Fruit fly (Drosophila melanogaster): ENCODE measurements around the gene CG17472.

DNA sequence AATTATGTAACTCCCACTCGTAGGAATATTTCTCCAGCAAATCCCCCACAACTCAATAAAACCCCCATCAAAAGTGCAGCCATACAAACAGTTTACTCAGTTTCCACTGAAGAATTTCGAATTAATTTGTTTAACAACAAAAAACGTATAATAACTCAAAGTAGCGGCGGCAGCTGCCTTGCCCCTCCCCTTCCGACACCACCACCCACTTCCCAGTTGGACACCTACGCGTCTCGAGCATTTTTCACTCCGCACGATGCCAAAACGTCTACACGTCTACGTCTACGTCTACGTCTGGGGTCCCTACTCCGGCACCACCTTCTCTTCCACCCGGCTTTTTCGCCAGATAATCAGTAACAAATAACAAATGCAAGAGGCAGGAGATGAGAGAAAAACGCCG lies 36.9 kb downstream of the CG17472 start:
- TF ChIP-seq pan (optimal IDR thresholded peaks at IDR 0.05): no peak
- no peak for TF ChIP-seq Dll (optimal IDR thresholded peaks at IDR 0.05)
- no peak for TF ChIP-seq psq (optimal IDR thresholded peaks at IDR 0.05)
- no peak for TF ChIP-seq usp (GFP tag; optimal IDR thresholded peaks at IDR 0.05)
- TF ChIP-seq EcR (GFP tag; optimal IDR thresholded peaks at IDR 0.05): no peak
